Fruit fly (Drosophila melanogaster) whole organism, wandering third instar larva: ENCODE measurements around the gene Mf.

Experiments used
- dsf ChIP-seq: sonication (Bioruptor generic); optimal IDR thresholded peaks from 2 replicates; lab custom pipeline; 2016; ENCODE audit warnings: missing biosample characterization, missing genetic modification characterization, borderline replicate concordance
- fru ChIP-seq: fragments of 200-800 bp; sonication (Bioruptor generic); optimal IDR thresholded peaks from 3 replicates; lab custom pipeline; 2016; ENCODE audit warnings: missing biosample characterization, mild to moderate bottlenecking, missing genetic modification characterization

- TF ChIP-seq fru (GFP tag; lab: Kevin White, UChicago): no peak
- no peak for TF ChIP-seq dsf (GFP tag; lab: Kevin White, UChicago)
These were observed 37.7 kb upstream of the Mf start, which contains the start of the genes SIDL and CG12241 for dm6 chr3R:15218824-15219576.
